Fruit fly (Drosophila melanogaster) whole organism, adult: ENCODE data around the gene Ucp4A.

Experiments
- CG12768 ChIP-seq: fragments of 200-800 bp; sonication (Bioruptor generic); optimal IDR thresholded peaks from 2 replicates; lab custom pipeline; 2017; ENCODE audit warnings: missing biosample characterization, missing genetic modification characterization, mild to moderate bottlenecking, moderate library complexity, missing genetic modification reagents
- CG14711 ChIP-seq: fragments of 200-800 bp; sonication (Bioruptor generic); optimal IDR thresholded peaks from 2 replicates; lab custom pipeline; 2018; ENCODE audit warnings: missing biosample characterization, mild to moderate bottlenecking, missing genetic modification characterization, moderate library complexity
- CG7045 ChIP-seq: fragments of 200-800 bp; sonication (Bioruptor generic); optimal IDR thresholded peaks from 2 replicates; lab custom pipeline; 2017; ENCODE audit warnings: missing biosample characterization, mild to moderate bottlenecking, missing genetic modification characterization
- CG7101 ChIP-seq: fragments of 200-800 bp; sonication (Bioruptor generic); optimal IDR thresholded peaks from 2 replicates; lab custom pipeline; 2018; ENCODE audit warnings: missing biosample characterization, mild to moderate bottlenecking, missing genetic modification characterization, moderate library complexity
- bab1 ChIP-seq: fragments of 200-800 bp; sonication (Bioruptor generic); optimal IDR thresholded peaks from 3 replicates; lab custom pipeline; 2019; ENCODE audit warnings: missing biosample characterization, mild to moderate bottlenecking, missing genetic modification characterization, moderate library complexity
- kay ChIP-seq: fragments of 200-800 bp; sonication (Bioruptor generic); peaks from one replicate; lab custom pipeline; 2016; ENCODE audit warnings: missing biosample characterization, missing genetic modification characterization, borderline replicate concordance
- ovo ChIP-seq: fragments of 200-800 bp; sonication (Bioruptor generic); optimal IDR thresholded peaks from 2 replicates; lab custom pipeline; 2016; ENCODE audit warnings: missing biosample characterization, missing genetic modification characterization
- pad ChIP-seq: fragments of 200-800 bp; sonication (Bioruptor generic); optimal IDR thresholded peaks from 3 replicates; lab custom pipeline; 2017; ENCODE audit warnings: missing biosample characterization, missing genetic modification characterization, mild to moderate bottlenecking, moderate library complexity, missing genetic modification reagents
- tj ChIP-seq: fragments of 200-800 bp; sonication (Bioruptor generic); optimal IDR thresholded peaks from 3 replicates; lab custom pipeline; 2017; ENCODE audit warnings: missing biosample characterization, mild to moderate bottlenecking, missing genetic modification characterization, moderate library complexity
- toe ChIP-seq: fragments of 200-800 bp; sonication (Bioruptor generic); optimal IDR thresholded peaks from 2 replicates; lab custom pipeline; 2016; ENCODE audit warnings: missing biosample characterization, missing genetic modification characterization

dm6 chrX:17885295-17885694, 40.5 kb downstream of the Ucp4A start:
- TF ChIP-seq tj (GFP tag; lab: Kevin White, UChicago) (peak; percentile 58), kay (GFP tag; lab: Kevin White, UChicago) (no peak), bab1 (GFP tag; lab: Kevin White, UChicago) (no peak), CG12768 (GFP tag; lab: Kevin White, UChicago) (no peak), pad (GFP tag; lab: Kevin White, UChicago) (no peak), CG7101 (tag; lab: Kevin White, UChicago) (no peak), toe (GFP tag; lab: Kevin White, UChicago) (no peak), ovo (GFP tag; lab: Kevin White, UChicago) (no peak), CG7045 (GFP tag; lab: Kevin White, UChicago) (no peak), CG14711 (peak; percentile 75)
